Worm (Caenorhabditis elegans): ENCODE data around the gene F20D6.6.

Gene F20D6.6

DNA sequence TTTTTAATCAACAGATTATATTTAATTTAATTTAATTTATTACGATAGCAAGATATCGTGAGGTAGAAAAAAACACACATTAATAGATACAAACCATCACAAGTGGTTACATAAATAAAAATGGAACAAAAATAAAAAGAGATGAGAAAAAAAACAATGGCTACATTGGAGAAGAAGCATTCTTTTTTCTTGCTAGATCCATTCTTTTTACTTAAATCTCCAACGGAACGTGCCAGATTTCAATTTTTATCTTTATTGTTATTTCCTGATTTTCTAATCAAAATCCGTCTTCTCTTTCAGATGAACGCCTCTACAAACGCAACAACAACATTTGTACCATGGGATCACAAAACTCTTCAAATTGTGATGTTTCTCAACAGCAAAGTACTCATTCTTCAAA is 16.1 kb upstream of the F20D6.6 start, which contains the start of gene D1014.2:
Gene D1014.2 (plus strand): TSS at position 301 of the 400 bp plus-strand sequence.
- TF ChIP-seq nhr-84 (tag; optimal IDR thresholded peaks at IDR 0.05) (no peak), nhr-71 (tag; optimal IDR thresholded peaks at IDR 0.05) (no peak), vab-15 (tag; optimal IDR thresholded peaks at IDR 0.05) (no peak), irx-1 (tag; optimal IDR thresholded peaks at IDR 0.05) (no peak), nhr-20 (tag; optimal IDR thresholded peaks at IDR 0.05) (no peak), unc-62 (GFP tag; optimal IDR thresholded peaks at IDR 0.05) (no peak), ceh-88 (GFP tag; IDR thresholded peaks at IDR 0.05) (no peak), C34B4.2 (tag; optimal IDR thresholded peaks at IDR 0.05) (no peak)

DNA sequence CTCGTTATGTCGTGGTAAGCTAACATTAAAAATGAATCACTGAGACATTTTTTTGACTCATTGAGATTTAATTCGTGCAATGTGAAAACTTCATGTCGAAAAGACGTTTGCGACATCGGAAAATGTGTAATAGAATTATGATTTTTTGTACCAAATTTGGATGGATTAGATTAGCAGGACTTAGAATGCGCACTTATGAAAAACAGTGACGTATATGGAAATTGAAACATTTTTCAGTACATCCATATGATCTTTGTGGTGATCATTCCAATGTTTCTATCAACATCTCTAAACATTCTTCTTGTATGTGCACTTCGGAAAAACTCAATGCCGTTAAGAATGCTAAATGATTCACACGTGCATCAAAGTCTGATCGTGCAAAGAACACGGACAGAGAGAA is 15.2 kb upstream of the F20D6.6 start:
- TF ChIP-seq dsc-1 (tag; optimal IDR thresholded peaks at IDR 0.05), result peak; percentile 2
- TF ChIP-seq fkh-4 (tag; optimal IDR thresholded peaks at IDR 0.05; ENCODE audit: borderline replicate concordance), result no peak

DNA sequence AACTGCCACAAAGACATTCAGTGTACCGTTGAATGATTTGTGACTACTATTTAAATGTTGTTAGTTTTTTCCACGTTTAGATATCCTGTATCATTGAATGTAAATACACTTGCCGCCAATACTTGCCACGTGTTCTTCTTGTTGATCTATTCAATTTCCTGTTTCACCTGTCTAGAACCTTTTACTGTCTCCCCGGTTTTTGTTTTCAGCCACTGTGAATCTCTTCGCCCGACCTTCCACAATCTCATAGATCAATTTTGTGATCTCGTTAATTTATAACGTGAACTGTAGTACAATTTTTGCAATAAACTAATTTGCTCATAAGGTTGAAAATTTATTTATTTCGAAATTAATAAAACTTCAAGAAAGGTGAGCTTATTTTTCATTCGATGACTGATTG is 14.4 kb upstream of the F20D6.6 start, which contains the start of gene D1014.13:
Gene D1014.13 (plus strand): TSS at position 301 of the 400 bp plus-strand sequence.
- TF ChIP-seq xbp-1 (tag; optimal IDR thresholded peaks at IDR 0.05) (no peak), hlh-17 (GFP tag; optimal IDR thresholded peaks at IDR 0.05; ENCODE audit: borderline replicate concordance) (no peak), lin-35 (GFP tag; optimal IDR thresholded peaks at IDR 0.05) (no peak), unc-62 (GFP tag; optimal IDR thresholded peaks at IDR 0.05) (no peak), sup-37 (GFP tag; optimal IDR thresholded peaks at IDR 0.05) (no peak), aly-2 (tag; optimal IDR thresholded peaks at IDR 0.05) (no peak), ztf-4 (tag; optimal IDR thresholded peaks at IDR 0.05) (no peak), nhr-90 (tag; optimal IDR thresholded peaks at IDR 0.05; ENCODE audit: poor library complexity) (no peak), grh-1 (GFP tag; IDR thresholded peaks at IDR 0.05) (no peak), nhr-85 (tag) (no peak), fkh-10 (GFP tag; optimal IDR thresholded peaks at IDR 0.05) (no peak), egl-13 (tag; optimal IDR thresholded peaks at IDR 0.05) (no peak), ceh-88 (GFP tag; IDR thresholded peaks at IDR 0.05) (no peak)

DNA sequence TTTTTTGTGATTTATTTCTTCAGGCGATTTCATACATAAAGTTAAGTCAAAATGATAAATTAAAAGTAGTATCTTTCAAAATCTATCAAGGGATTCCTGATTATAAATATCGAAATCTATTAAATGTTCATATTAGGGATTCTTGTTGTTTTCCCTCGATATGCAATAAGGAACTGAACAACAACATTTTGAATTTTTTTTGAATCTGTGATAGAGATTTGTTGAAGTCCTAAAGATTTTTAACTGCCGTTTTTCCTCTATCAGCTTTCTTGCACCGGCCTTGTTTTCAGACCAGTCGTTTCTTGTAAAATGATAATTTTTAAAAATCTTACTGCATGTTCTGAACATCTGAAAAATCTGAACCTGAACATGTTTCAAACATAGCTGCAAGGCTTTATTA is 4.0 kb upstream of the F20D6.6 start:
- TF ChIP-seq snu-23 (GFP tag; optimal IDR thresholded peaks at IDR 0.05) (no peak), nhr-90 (tag; optimal IDR thresholded peaks at IDR 0.05; ENCODE audit: poor library complexity) (no peak), efl-1 (optimal IDR thresholded peaks at IDR 0.05) (no peak), efl-1 (GFP tag; optimal IDR thresholded peaks at IDR 0.05 in 1 of 2) (peak in 1 of 2 experiments; percentile 90), ceh-88 (GFP tag; IDR thresholded peaks at IDR 0.05) (no peak)

DNA sequence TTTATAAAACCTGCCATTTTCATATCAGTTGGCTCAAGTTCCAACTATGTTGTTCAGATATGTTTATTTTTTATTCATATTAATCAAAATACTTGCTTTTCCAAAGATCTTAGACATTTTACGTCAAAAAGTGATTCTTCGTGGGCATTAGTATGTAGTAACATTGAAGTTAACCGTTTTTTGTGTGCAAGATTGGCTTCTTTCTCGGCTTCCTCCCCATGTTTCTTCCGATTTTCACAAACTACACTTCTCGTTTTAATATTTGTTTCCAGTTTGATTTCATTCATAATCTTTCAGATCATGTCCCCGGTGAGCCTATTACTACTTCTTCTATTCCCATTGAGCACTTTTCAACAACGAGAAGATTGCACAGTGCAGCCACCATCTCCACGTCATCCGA is 2.3 kb upstream of the F20D6.6 start, which contains the start of gene sul-2:
Gene sul-2 (plus strand): TSS at position 301 of the 400 bp plus-strand sequence.
- no peak for TF ChIP-seq pag-3 (tag; optimal IDR thresholded peaks at IDR 0.05; ENCODE audit: borderline replicate concordance, insufficient read depth)
- TF ChIP-seq fkh-8 (tag; optimal IDR thresholded peaks at IDR 0.05), result no peak
- no peak for TF ChIP-seq nhr-28 (tag; optimal IDR thresholded peaks at IDR 0.05)
- TF ChIP-seq ama-1 (optimal IDR thresholded peaks at IDR 0.05), result no peak
- no peak for TF ChIP-seq xbp-1 (tag; optimal IDR thresholded peaks at IDR 0.05)
- TF ChIP-seq lsy-2 (tag; optimal IDR thresholded peaks at IDR 0.05), result no peak
- TF ChIP-seq ceh-82 (tag; optimal IDR thresholded peaks at IDR 0.05), result no peak
- TF ChIP-seq nhr-71 (tag; optimal IDR thresholded peaks at IDR 0.05), result no peak
- no peak for TF ChIP-seq skn-1 (tag; optimal IDR thresholded peaks at IDR 0.05)
- TF ChIP-seq dsc-1 (tag; optimal IDR thresholded peaks at IDR 0.05), result no peak
- no peak for TF ChIP-seq C04F5.9 (tag; optimal IDR thresholded peaks at IDR 0.05)
- no peak for TF ChIP-seq zip-4 (GFP tag; optimal IDR thresholded peaks at IDR 0.05)
- TF ChIP-seq irx-1 (tag; optimal IDR thresholded peaks at IDR 0.05), result no peak
- TF ChIP-seq ztf-11 (tag; optimal IDR thresholded peaks at IDR 0.05), result no peak
- no peak for TF ChIP-seq alr-1 (tag; optimal IDR thresholded peaks at IDR 0.05; ENCODE audit: borderline replicate concordance)
- TF ChIP-seq ceh-90 (tag; optimal IDR thresholded peaks at IDR 0.05), result no peak

Data from whole organism, L1 larva.